Worm (Caenorhabditis elegans) whole organism, young adult: Measurements from ENCODE around the gene grl-3.

Experiments
- B0019.2 ChIP-seq: fragments of 200-800 bp; sonication (Bioruptor generic); conservative IDR thresholded peaks from 2 replicates; pipeline ENCODE4 v1.3.6; 2022; ENCODE audit warnings: missing genetic modification reagents, missing genetic modification characterization, missing compliant biosample characterization
- B0336.3 ChIP-seq: fragments of 200-800 bp; sonication (Bioruptor generic); IDR thresholded peaks from 2 replicates; pipeline ENCODE4 v1.3.6; 2022; ENCODE audit warnings: missing genetic modification characterization, missing compliant biosample characterization
- F23B12.7 ChIP-seq: sonication (generic microtip); optimal IDR thresholded peaks from 2 replicates; lab custom pipeline; 2017; ENCODE audit warnings: missing genetic modification characterization, mild to moderate bottlenecking, missing compliant biosample characterization, antibody characterized with exemption, moderate library complexity; ENCODE audit not compliant: insufficient read depth
- F52B5.7 ChIP-seq: sonication (generic microtip); optimal IDR thresholded peaks from 2 replicates; lab custom pipeline; 2016; ENCODE audit warnings: mild to moderate bottlenecking, missing genetic modification characterization, missing compliant biosample characterization
- K11D2.4 ChIP-seq: fragments of 200-800 bp; sonication (Bioruptor generic); IDR thresholded peaks from 2 replicates; pipeline ENCODE4 v1.3.6; 2022; ENCODE audit warnings: missing genetic modification reagents, missing genetic modification characterization, missing compliant biosample characterization
- K12H6.12 ChIP-seq: fragments of 200-800 bp; sonication (Bioruptor generic); optimal IDR thresholded peaks from 2 replicates; lab custom pipeline; 2018; ENCODE audit warnings: mild to moderate bottlenecking, missing genetic modification characterization, missing compliant biosample characterization
- T26A5.8 ChIP-seq: sonication (generic microtip); optimal IDR thresholded peaks from 2 replicates; lab custom pipeline; 2016; ENCODE audit warnings: missing genetic modification characterization, missing compliant biosample characterization
- Y53F4B.3 ChIP-seq: fragments of 200-800 bp; sonication (Bioruptor generic); IDR thresholded peaks from 2 replicates; pipeline ENCODE4 v1.3.6; 2022; ENCODE audit warnings: missing genetic modification reagents, missing genetic modification characterization, missing compliant biosample characterization
- Y53G8AR.9 ChIP-seq: fragments of 200-800 bp; sonication (Bioruptor generic); conservative IDR thresholded peaks from 2 replicates; pipeline ENCODE4 v1.3.6; 2022; ENCODE audit warnings: missing genetic modification reagents, missing genetic modification characterization, missing compliant biosample characterization
- Y67H2A.10 ChIP-seq: fragments of 200-800 bp; sonication (Bioruptor generic); conservative IDR thresholded peaks from 2 replicates; pipeline ENCODE4 v1.3.6; 2022; ENCODE audit warnings: missing genetic modification reagents, missing genetic modification characterization, missing compliant biosample characterization
- Y95B8A.8 ChIP-seq: fragments of 200-800 bp; sonication (Bioruptor generic); IDR thresholded peaks from 2 replicates; pipeline ENCODE4 v1.3.6; 2022; ENCODE audit warnings: missing genetic modification reagents, missing genetic modification characterization, missing compliant biosample characterization
- attf-3 ChIP-seq: fragments of 200-800 bp; sonication (Bioruptor generic); conservative IDR thresholded peaks from 2 replicates; pipeline ENCODE4 v1.3.6; 2022; ENCODE audit warnings: missing genetic modification reagents, missing genetic modification characterization, missing compliant biosample characterization
- attf-5 ChIP-seq: fragments of 200-800 bp; sonication (Bioruptor generic); optimal IDR thresholded peaks from 2 replicates; lab custom pipeline; 2018; ENCODE audit warnings: mild to moderate bottlenecking, missing genetic modification characterization, missing compliant biosample characterization
- attf-6 ChIP-seq: fragments of 200-800 bp; sonication (Bioruptor generic); IDR thresholded peaks from 2 replicates; pipeline ENCODE4 v1.3.6; 2022; ENCODE audit warnings: missing genetic modification reagents, missing genetic modification characterization, missing compliant biosample characterization
- bed-1 ChIP-seq: fragments of 200-800 bp; sonication (Bioruptor generic); IDR thresholded peaks from 2 replicates; pipeline ENCODE4 v1.3.6; 2022; ENCODE audit warnings: missing genetic modification reagents, missing genetic modification characterization, missing compliant biosample characterization
- bed-2 ChIP-seq: fragments of 200-800 bp; sonication (Bioruptor generic); IDR thresholded peaks from 2 replicates; pipeline ENCODE4 v1.3.6; 2022; ENCODE audit warnings: missing genetic modification reagents, missing genetic modification characterization, missing compliant biosample characterization
- ccch-3 ChIP-seq: fragments of 200-800 bp; sonication (Bioruptor generic); optimal IDR thresholded peaks from 2 replicates; lab custom pipeline; 2018; ENCODE audit warnings: mild to moderate bottlenecking, missing genetic modification characterization, missing compliant biosample characterization
- cebp-1 ChIP-seq, 2 experiments: fragments of 200-800 bp in 1 of 2; sonication (Bioruptor generic) in 1 of 2; sonication (generic microtip) in 1 of 2; IDR thresholded peaks in 1 of 2; optimal IDR thresholded peaks in 1 of 2; 2 replicates each; pipeline versions ENCODE4 v1.3.6 to Lab custom; 2017 to 2022; ENCODE audit warnings: missing compliant biosample characterization in 2 of 2, missing genetic modification characterization in 2 of 2, mild to moderate bottlenecking in 1 of 2, missing genetic modification reagents in 1 of 2, moderate library complexity in 1 of 2
- ceh-27 ChIP-seq: fragments of 200-800 bp; sonication (Bioruptor generic); optimal IDR thresholded peaks from 2 replicates; lab custom pipeline; 2018; ENCODE audit warnings: mild to moderate bottlenecking, missing genetic modification characterization, moderate library complexity, missing compliant biosample characterization
- ceh-40 ChIP-seq: fragments of 200-800 bp; sonication (Bioruptor generic); IDR thresholded peaks from 2 replicates; pipeline ENCODE4 v1.3.6; 2022; ENCODE audit warnings: missing genetic modification characterization, missing compliant biosample characterization
- ceh-58 ChIP-seq: fragments of 200-800 bp; sonication (Bioruptor generic); IDR thresholded peaks from 2 replicates; pipeline ENCODE4 v1.3.6; 2022; ENCODE audit warnings: missing genetic modification characterization, missing compliant biosample characterization
- ceh-79 ChIP-seq: sonication (generic microtip); optimal IDR thresholded peaks from 2 replicates; lab custom pipeline; 2017; ENCODE audit warnings: mild to moderate bottlenecking, missing genetic modification characterization, missing compliant biosample characterization
- ceh-91 ChIP-seq: fragments of 200-800 bp; sonication (Bioruptor generic); IDR thresholded peaks from 2 replicates; pipeline ENCODE4 v1.3.6; 2022; ENCODE audit warnings: missing genetic modification reagents, missing genetic modification characterization, missing compliant biosample characterization
- dox-1 ChIP-seq: fragments of 200-800 bp; sonication (Bioruptor generic); IDR thresholded peaks from 2 replicates; pipeline ENCODE4 v1.3.6; 2022; ENCODE audit warnings: missing genetic modification reagents, missing genetic modification characterization, missing compliant biosample characterization
- efl-1 ChIP-seq: fragments of 150-350 bp; optimal IDR thresholded peaks from 2 replicates; lab custom pipeline; 2014; ENCODE audit warnings: missing biosample characterization, missing genetic modification reagents, missing genetic modification characterization
- ekl-4 ChIP-seq: fragments of 200-800 bp; sonication (Bioruptor generic); IDR thresholded peaks from 2 replicates; pipeline ENCODE4 v1.3.6; 2022; ENCODE audit warnings: missing genetic modification reagents, missing genetic modification characterization, missing compliant biosample characterization
- hlh-12 ChIP-seq: sonication (generic microtip); optimal IDR thresholded peaks from 2 replicates; lab custom pipeline; 2016; ENCODE audit warnings: missing genetic modification characterization, missing compliant biosample characterization
- hmg-1.2 ChIP-seq: fragments of 200-800 bp; sonication (Bioruptor generic); IDR thresholded peaks from 2 replicates; pipeline ENCODE4 v1.3.6; 2022; ENCODE audit warnings: missing genetic modification reagents, missing genetic modification characterization, missing compliant biosample characterization
- lag-1 ChIP-seq: fragments of 200-800 bp; sonication (Bioruptor generic); IDR thresholded peaks from 2 replicates; pipeline ENCODE4 v1.3.6; 2022; ENCODE audit warnings: missing genetic modification reagents, missing genetic modification characterization, missing compliant biosample characterization
- lin-54 ChIP-seq: fragments of 200-800 bp; sonication (Bioruptor generic); optimal IDR thresholded peaks from 2 replicates; lab custom pipeline; 2018; ENCODE audit warnings: mild to moderate bottlenecking, missing genetic modification characterization, missing compliant biosample characterization
- lir-1 ChIP-seq: fragments of 200-800 bp; sonication (Bioruptor generic); conservative IDR thresholded peaks from 2 replicates; pipeline ENCODE4 v1.3.6; 2022; ENCODE audit warnings: missing genetic modification reagents, missing genetic modification characterization, missing compliant biosample characterization
- lsl-1 ChIP-seq: fragments of 200-800 bp; sonication (Bioruptor generic); optimal IDR thresholded peaks from 2 replicates; lab custom pipeline; 2018; ENCODE audit warnings: mild to moderate bottlenecking, missing genetic modification characterization, moderate library complexity, missing compliant biosample characterization
- lsy-27 ChIP-seq: sonication (generic microtip); optimal IDR thresholded peaks from 2 replicates; lab custom pipeline; 2017; ENCODE audit warnings: missing genetic modification characterization, mild to moderate bottlenecking, missing compliant biosample characterization, antibody characterized with exemption, missing genotype, borderline replicate concordance; ENCODE audit not compliant: insufficient read depth
- madf-10 ChIP-seq: sonication (generic microtip); optimal IDR thresholded peaks from 2 replicates; lab custom pipeline; 2016; ENCODE audit warnings: mild to moderate bottlenecking, missing genetic modification characterization, missing compliant biosample characterization
- madf-6 ChIP-seq: fragments of 200-800 bp; sonication (Bioruptor generic); IDR thresholded peaks from 2 replicates; pipeline ENCODE4 v1.3.6; 2022; ENCODE audit warnings: missing genetic modification reagents, missing genetic modification characterization, missing compliant biosample characterization
- mel-28 ChIP-seq: sonication (generic microtip); optimal IDR thresholded peaks from 2 replicates; lab custom pipeline; 2016; ENCODE audit warnings: borderline replicate concordance, mild to moderate bottlenecking, missing genetic modification characterization, missing compliant biosample characterization
- mes-4 ChIP-seq: sonication (generic microtip); optimal IDR thresholded peaks from 2 replicates; lab custom pipeline; 2016; ENCODE audit warnings: missing genotype, missing genetic modification characterization, missing compliant biosample characterization
- mxl-1 ChIP-seq: sonication (generic microtip); optimal IDR thresholded peaks from 2 replicates; lab custom pipeline; 2016; ENCODE audit warnings: missing genetic modification characterization, missing compliant biosample characterization
- nfya-2 ChIP-seq: fragments of 200-800 bp; sonication (Bioruptor generic); IDR thresholded peaks from 2 replicates; pipeline ENCODE4 v1.3.6; 2022; ENCODE audit warnings: missing genetic modification reagents, missing genetic modification characterization, missing compliant biosample characterization
- nhr-120 ChIP-seq: fragments of 200-800 bp; sonication (Bioruptor generic); IDR thresholded peaks from 2 replicates; pipeline ENCODE4 v1.3.6; 2022; ENCODE audit warnings: missing genetic modification characterization, missing compliant biosample characterization
- nhr-179 ChIP-seq: sonication (generic microtip); optimal IDR thresholded peaks from 2 replicates; lab custom pipeline; 2016; ENCODE audit warnings: mild to moderate bottlenecking, missing genetic modification characterization, missing compliant biosample characterization
- nhr-90 ChIP-seq: sonication (generic microtip); optimal IDR thresholded peaks from 2 replicates; lab custom pipeline; 2016; ENCODE audit warnings: missing genotype, mild to moderate bottlenecking, missing genetic modification characterization, missing compliant biosample characterization
- repo-1 ChIP-seq: sonication (generic microtip); optimal IDR thresholded peaks from 2 replicates; lab custom pipeline; 2017; ENCODE audit warnings: mild to moderate bottlenecking, missing genetic modification characterization, missing compliant biosample characterization
- snpc-1.1 ChIP-seq: sonication (generic microtip); optimal IDR thresholded peaks from 2 replicates; lab custom pipeline; 2017; ENCODE audit warnings: missing genetic modification characterization, mild to moderate bottlenecking, missing compliant biosample characterization, antibody characterized with exemption, moderate library complexity, missing genotype, missing genetic modification reagents; ENCODE audit not compliant: insufficient read depth
- snpc-3.4 ChIP-seq: sonication (generic microtip); optimal IDR thresholded peaks from 2 replicates; lab custom pipeline; 2017; ENCODE audit warnings: missing genetic modification characterization, mild to moderate bottlenecking, missing compliant biosample characterization, antibody characterized with exemption, moderate library complexity, missing genotype, missing genetic modification reagents
- unc-130 ChIP-seq: sonication (generic microtip); optimal IDR thresholded peaks from 2 replicates; lab custom pipeline; 2016; ENCODE audit warnings: missing genetic modification reagents, missing genetic modification characterization, missing compliant biosample characterization
- unc-62 ChIP-seq: fragments of 150-350 bp; optimal IDR thresholded peaks from 2 replicates; lab custom pipeline; 2014; ENCODE audit warnings: missing biosample characterization, missing genetic modification reagents, missing genetic modification characterization
- xnd-1 ChIP-seq: sonication (generic microtip); optimal IDR thresholded peaks from 2 replicates; lab custom pipeline; 2016; ENCODE audit warnings: missing genotype, missing genetic modification reagents, missing genetic modification characterization, missing compliant biosample characterization
- zim-3 ChIP-seq: sonication (generic microtip); optimal IDR thresholded peaks from 2 replicates; lab custom pipeline; 2017; ENCODE audit warnings: mild to moderate bottlenecking, missing genetic modification characterization, moderate library complexity, missing compliant biosample characterization

grl-3 gene

DNA sequence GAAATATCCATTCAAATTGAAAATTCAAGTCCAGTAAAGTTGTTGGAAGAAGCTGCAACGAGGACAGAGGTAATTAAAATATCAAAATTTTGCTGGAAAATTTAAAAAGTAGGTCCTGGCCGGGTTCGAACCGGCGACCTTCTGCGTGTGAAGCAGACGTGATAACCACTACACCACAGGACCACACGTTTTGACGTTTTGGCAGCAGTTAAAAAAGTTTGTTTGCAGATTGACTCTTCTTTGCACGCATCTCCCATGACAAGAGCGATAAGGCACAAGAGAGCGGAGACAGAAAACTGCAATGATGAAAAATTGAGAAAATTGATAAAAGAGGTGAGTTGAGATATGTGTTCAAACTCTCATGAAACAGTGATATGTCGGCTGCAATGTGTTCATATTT, 814 bp downstream of the grl-3 start (continued):
- TF ChIP-seq snpc-3.4 (tag; lab: Kevin White, UChicago): peak; percentile 47
- no peak for TF ChIP-seq T26A5.8 (tag; lab: Kevin White, UChicago)
- no peak for TF ChIP-seq bed-2 (GFP tag; lab: Robert Waterston, UW)
- no peak for TF ChIP-seq ccch-3
- TF ChIP-seq attf-6: no peak
- TF ChIP-seq F52B5.7 (tag; lab: Kevin White, UChicago): peak; percentile 75
- TF ChIP-seq ceh-27 (GFP tag; lab: Kevin White, UChicago): peak; percentile 6
- no peak for TF ChIP-seq unc-62 (GFP tag; lab: Kevin White, UChicago)
- no peak for TF ChIP-seq mes-4 (tag; lab: Kevin White, UChicago)
- TF ChIP-seq nfya-2 (GFP tag; lab: Robert Waterston, UW): no peak
- no peak for TF ChIP-seq ceh-79 (tag; lab: Kevin White, UChicago)
- peak; percentile 32 for TF ChIP-seq lsl-1 (GFP tag; lab: Kevin White, UChicago)
- no peak for TF ChIP-seq Y53F4B.3 (GFP tag; lab: Robert Waterston, UW)
- no peak for TF ChIP-seq ekl-4 (GFP tag; lab: Robert Waterston, UW)
- no peak for TF ChIP-seq efl-1 (GFP tag; lab: Kevin White, UChicago)
- no peak for TF ChIP-seq nhr-179 (tag; lab: Kevin White, UChicago)
- TF ChIP-seq attf-5 (GFP tag; lab: Kevin White, UChicago): peak; percentile 37
- no peak for TF ChIP-seq ceh-40
- TF ChIP-seq mel-28: no peak
- 0 out of 2 replicates have a peak, but pooled peaks have one; percentile 5 for TF ChIP-seq lir-1 (GFP tag; lab: Robert Waterston, UW)
- no peak; the same call in 1 of the 2 replicates for TF ChIP-seq B0336.3 (GFP tag; lab: Robert Waterston, UW)
- TF ChIP-seq dox-1 (GFP tag; lab: Robert Waterston, UW): peak; percentile 90
- TF ChIP-seq lag-1: no peak
- TF ChIP-seq repo-1 (tag; lab: Kevin White, UChicago): peak; percentile 65
- peak; percentile 5 for TF ChIP-seq unc-130
- TF ChIP-seq hlh-12: no peak
- TF ChIP-seq Y53G8AR.9 (GFP tag; lab: Robert Waterston, UW): peak; percentile 50; the same call in 1 of the 2 replicates
- no peak for TF ChIP-seq Y95B8A.8 (GFP tag; lab: Robert Waterston, UW)
- no peak for TF ChIP-seq nhr-120 (GFP tag; lab: Robert Waterston, UW)
- no peak for TF ChIP-seq nhr-90
- no peak for TF ChIP-seq mxl-1 (tag; lab: Kevin White, UChicago)
- no peak for TF ChIP-seq F23B12.7 (tag; lab: Kevin White, UChicago)
- TF ChIP-seq bed-1 (GFP tag; lab: Robert Waterston, UW): no peak
- TF ChIP-seq lsy-27 (tag; lab: Kevin White, UChicago): peak; percentile 30
- no peak; the same call in 1 of the 2 replicates for TF ChIP-seq madf-6 (GFP tag; lab: Robert Waterston, UW)
- no peak for TF ChIP-seq cebp-1 (GFP tag; IDR thresholded peaks at IDR 0.05; lab: Robert Waterston, UW)
- TF ChIP-seq cebp-1 (tag; optimal IDR thresholded peaks at IDR 0.05; lab: Kevin White, UChicago): no peak
- no peak for TF ChIP-seq ceh-58 (GFP tag; lab: Robert Waterston, UW)
- no peak for TF ChIP-seq madf-10 (tag; lab: Kevin White, UChicago)
- no peak for TF ChIP-seq B0019.2
- TF ChIP-seq hmg-1.2 (GFP tag; lab: Robert Waterston, UW): no peak; the same call in 1 of the 2 replicates
- TF ChIP-seq attf-3: no peak
- TF ChIP-seq lin-54 (GFP tag; lab: Kevin White, UChicago): peak; percentile 62
- TF ChIP-seq snpc-1.1 (tag; lab: Kevin White, UChicago): peak; percentile 66
- TF ChIP-seq K12H6.12 (tag; lab: Kevin White, UChicago): peak; percentile 15
- no peak for TF ChIP-seq ceh-91 (GFP tag; lab: Robert Waterston, UW)
- TF ChIP-seq Y67H2A.10 (GFP tag; lab: Robert Waterston, UW): no peak
- no peak for TF ChIP-seq xnd-1 (tag; lab: Kevin White, UChicago)
- TF ChIP-seq zim-3: peak; percentile 17
- TF ChIP-seq K11D2.4 (GFP tag; lab: Robert Waterston, UW): no peak
